Worm (Caenorhabditis elegans): Measurements from ENCODE around the gene gnrr-6.
A peak's percentile ranks its signal among the peaks of the same experiment; 100 is the strongest.

Gene gnrr-6

ce11 chrX:11210417-11210816 is 31.7 kb downstream of the gnrr-6 start:
- TF ChIP-seq zfh-2 (GFP tag; conservative IDR thresholded peaks at IDR 0.05) (peak; percentile 55; the same call in 1 of the 2 replicates), zim-3 (tag; optimal IDR thresholded peaks at IDR 0.05) (no peak), ccch-3 (GFP tag; optimal IDR thresholded peaks at IDR 0.05) (no peak), ztf-25 (GFP tag; IDR thresholded peaks at IDR 0.05) (no peak), Y95B8A.8 (GFP tag; IDR thresholded peaks at IDR 0.05) (no peak), B0261.1 (tag; optimal IDR thresholded peaks at IDR 0.05) (no peak), dpff-1 (tag; optimal IDR thresholded peaks at IDR 0.05) (no peak), dox-1 (GFP tag; IDR thresholded peaks at IDR 0.05) (0 out of 2 replicates have a peak, but pooled peaks have one; percentile 26)

- TF ChIP-seq unc-130 (GFP tag; optimal IDR thresholded peaks at IDR 0.05), result no peak
- no peak for TF ChIP-seq unc-62 (GFP tag; optimal IDR thresholded peaks at IDR 0.05)
- no peak for TF ChIP-seq mel-28 (tag; optimal IDR thresholded peaks at IDR 0.05; ENCODE audit: borderline replicate concordance)
- TF ChIP-seq mcd-1 (GFP tag; IDR thresholded peaks at IDR 0.05), result no peak
Measured at ce11 chrX:11211360-11211759, 32.7 kb downstream of the gnrr-6 start.

- TF ChIP-seq rcor-1 (GFP tag; IDR thresholded peaks at IDR 0.05), result no peak
- TF ChIP-seq lir-1 (GFP tag; conservative IDR thresholded peaks at IDR 0.05), result no peak
- TF ChIP-seq Y53G8AR.9 (GFP tag; conservative IDR thresholded peaks at IDR 0.05), result no peak
- no peak for TF ChIP-seq pha-4 (tag; optimal IDR thresholded peaks at IDR 0.05)
- TF ChIP-seq hlh-26 (GFP tag; conservative IDR thresholded peaks at IDR 0.05), result no peak
- no peak for TF ChIP-seq ccch-3 (GFP tag; optimal IDR thresholded peaks at IDR 0.05)
- peak; percentile 38; the same call in 1 of the 2 replicates for TF ChIP-seq dox-1 (GFP tag; IDR thresholded peaks at IDR 0.05)
- no peak for TF ChIP-seq lin-26 (GFP tag; IDR thresholded peaks at IDR 0.05)
- no peak for TF ChIP-seq gei-17 (GFP tag; optimal IDR thresholded peaks at IDR 0.05)
- no peak for TF ChIP-seq bed-1 (GFP tag; IDR thresholded peaks at IDR 0.05)
- peak; percentile 6 for TF ChIP-seq lin-40 (tag; optimal IDR thresholded peaks at IDR 0.05)
- TF ChIP-seq nfyb-1 (GFP tag; IDR thresholded peaks at IDR 0.05), result 0 out of 2 replicates have a peak, but pooled peaks have one; percentile 22
- no peak for TF ChIP-seq nhr-120 (GFP tag; IDR thresholded peaks at IDR 0.05)
- TF ChIP-seq T07F8.4 (tag; optimal IDR thresholded peaks at IDR 0.05), result no peak
- no peak for TF ChIP-seq ama-1 (optimal IDR thresholded peaks at IDR 0.05)
- no peak for TF ChIP-seq ama-1 (GFP tag; optimal IDR thresholded peaks at IDR 0.05)
- TF ChIP-seq bed-2 (GFP tag; IDR thresholded peaks at IDR 0.05), result no peak
- TF ChIP-seq nhr-80 (tag; optimal IDR thresholded peaks at IDR 0.05), result peak; percentile 52
- no peak for TF ChIP-seq egl-44 (GFP tag; IDR thresholded peaks at IDR 0.05)
- no peak for TF ChIP-seq Y56A3A.18 (GFP tag; IDR thresholded peaks at IDR 0.05)
- no peak for TF ChIP-seq dpl-1 (GFP tag; optimal IDR thresholded peaks at IDR 0.05)
- no peak for TF ChIP-seq nhr-179 (tag; optimal IDR thresholded peaks at IDR 0.05)
- TF ChIP-seq attf-3 (GFP tag; conservative IDR thresholded peaks at IDR 0.05), result no peak
- TF ChIP-seq F23B12.7 (tag; optimal IDR thresholded peaks at IDR 0.05; ENCODE audit: insufficient read depth), result no peak
- TF ChIP-seq ztf-3 (GFP tag; optimal IDR thresholded peaks at IDR 0.05), result no peak
- TF ChIP-seq mcd-1 (GFP tag; IDR thresholded peaks at IDR 0.05), result no peak
- TF ChIP-seq somi-1 (GFP tag; optimal IDR thresholded peaks at IDR 0.05), result no peak
- peak; percentile 11; the same call in 1 of the 2 replicates for TF ChIP-seq hmg-1.2 (GFP tag; IDR thresholded peaks at IDR 0.05)
- TF ChIP-seq lin-54 (GFP tag; optimal IDR thresholded peaks at IDR 0.05), result no peak
- TF ChIP-seq ztf-25 (GFP tag; IDR thresholded peaks at IDR 0.05), result no peak
Measured at ce11 chrX:11215420-11216050, 36.8 kb downstream of the gnrr-6 start, which contains the start of the genes C34F6.7 and idh-2. Gene C34F6.7 (minus strand): TSS chrX:11215470. Gene idh-2 (plus strand): TSS chrX:11216000.
